Worm (Caenorhabditis elegans) whole organism, L4 larva: ENCODE data around the gene T01C1.4.

Experiments
- F49E8.2 ChIP-seq: sonication (generic microtip); optimal IDR thresholded peaks from 2 replicates; lab custom pipeline; 2016; ENCODE audit warnings: missing compliant biosample characterization, mild to moderate bottlenecking, missing genetic modification characterization, borderline replicate concordance
- ZK337.2 ChIP-seq: fragments of 200-800 bp; sonication (Bioruptor generic); IDR thresholded peaks from 2 replicates; pipeline ENCODE4 v1.3.6; 2022; ENCODE audit warnings: missing genetic modification reagents, missing genetic modification characterization, missing compliant biosample characterization
- aly-2 ChIP-seq: sonication (generic microtip); optimal IDR thresholded peaks from 2 replicates; lab custom pipeline; 2018; ENCODE audit warnings: missing biosample characterization, missing genetic modification characterization
- ama-1 ChIP-seq: fragments of 150-350 bp; optimal IDR thresholded peaks from 2 replicates; lab custom pipeline; 2014; ENCODE audit warnings: inconsistent platforms, mixed read lengths
- ceh-28 ChIP-seq: fragments of 150-350 bp; optimal IDR thresholded peaks from 2 replicates; lab custom pipeline; 2014; ENCODE audit warnings: missing biosample characterization, missing genetic modification reagents, missing genetic modification characterization
- ceh-32 ChIP-seq: sonication (generic microtip); optimal IDR thresholded peaks from 2 replicates; lab custom pipeline; 2016; ENCODE audit warnings: mild to moderate bottlenecking, missing genetic modification characterization, missing compliant biosample characterization; ENCODE audit not compliant: poor library complexity
- ctbp-1 ChIP-seq: fragments of 200-800 bp; sonication (Bioruptor generic); IDR thresholded peaks from 2 replicates; pipeline ENCODE4 v1.3.6; 2022; ENCODE audit warnings: missing genetic modification reagents, missing genetic modification characterization, missing compliant biosample characterization
- daf-16 ChIP-seq, 3 experiments: sonication (generic microtip); optimal IDR thresholded peaks; 2 replicates each; lab custom pipeline; 2016 to 2017; ENCODE audit warnings: missing genetic modification characterization in 3 of 3, missing genetic modification reagents in 3 of 3, mild to moderate bottlenecking in 2 of 3, missing compliant biosample characterization in 2 of 3, missing biosample characterization in 1 of 3, moderate library complexity in 1 of 3
- dmd-6 ChIP-seq: fragments of 200-800 bp; sonication (Bioruptor generic); IDR thresholded peaks from 2 replicates; pipeline ENCODE4 v1.3.6; 2022; ENCODE audit warnings: missing genetic modification reagents, missing genetic modification characterization, missing compliant biosample characterization
- dpl-1 ChIP-seq: fragments of 150-350 bp; optimal IDR thresholded peaks from 2 replicates; lab custom pipeline; 2014; ENCODE audit warnings: missing biosample characterization, missing genetic modification reagents, missing genetic modification characterization
- duxl-1 ChIP-seq: sonication (generic microtip); optimal IDR thresholded peaks from 2 replicates; lab custom pipeline; 2016; ENCODE audit warnings: mild to moderate bottlenecking, missing genetic modification characterization, moderate library complexity, missing compliant biosample characterization; ENCODE audit not compliant: poor library complexity
- dve-1 ChIP-seq: sonication (generic microtip); optimal IDR thresholded peaks from 2 replicates; lab custom pipeline; 2017; ENCODE audit warnings: antibody characterized with exemption, mild to moderate bottlenecking, missing genetic modification characterization, missing compliant biosample characterization; ENCODE audit not compliant: insufficient read depth
- hif-1 ChIP-seq, 2 experiments: sonication (generic microtip); optimal IDR thresholded peaks; 2 replicates each; lab custom pipeline; 2016 to 2017; ENCODE audit warnings: missing compliant biosample characterization in 2 of 2, missing genetic modification characterization in 2 of 2, missing genetic modification reagents in 2 of 2, missing genotype in 2 of 2, mild to moderate bottlenecking in 1 of 2
- hlh-11 ChIP-seq: fragments of 200-800 bp; sonication (Bioruptor generic); optimal IDR thresholded peaks from 2 replicates; lab custom pipeline; 2018; ENCODE audit warnings: mild to moderate bottlenecking, missing genetic modification characterization, missing compliant biosample characterization
- hlh-30 ChIP-seq: sonication (generic microtip); optimal IDR thresholded peaks from 2 replicates; lab custom pipeline; 2017; ENCODE audit warnings: antibody characterized with exemption, mild to moderate bottlenecking, missing genetic modification characterization, missing compliant biosample characterization; ENCODE audit not compliant: insufficient read depth
- hmg-1.1 ChIP-seq: fragments of 200-800 bp; sonication (Bioruptor generic); IDR thresholded peaks from 2 replicates; pipeline ENCODE4 v1.3.6; 2022; ENCODE audit warnings: missing genetic modification reagents, missing genetic modification characterization, missing compliant biosample characterization
- lin-1 ChIP-seq: fragments of 200-800 bp; sonication (Bioruptor generic); IDR thresholded peaks from 2 replicates; pipeline ENCODE4 v1.3.6; 2022; ENCODE audit warnings: missing genetic modification reagents, missing genetic modification characterization, missing compliant biosample characterization
- lin-38 ChIP-seq: fragments of 200-800 bp; sonication (Bioruptor generic); IDR thresholded peaks from 2 replicates; pipeline ENCODE4 v1.3.6; 2022; ENCODE audit warnings: missing genetic modification reagents, missing genetic modification characterization, missing compliant biosample characterization
- lsy-2 ChIP-seq, 2 experiments: fragments of 150-350 bp in 1 of 2; sonication (generic microtip) in 1 of 2; optimal IDR thresholded peaks; 2 replicates each; lab custom pipeline; 2014 to 2017; ENCODE audit warnings: missing biosample characterization in 2 of 2, missing genetic modification characterization in 2 of 2
- madf-9 ChIP-seq: fragments of 200-800 bp; sonication (Bioruptor generic); conservative IDR thresholded peaks from 2 replicates; pipeline ENCODE4 v1.3.6; 2022; ENCODE audit warnings: missing genetic modification reagents, missing genetic modification characterization, missing compliant biosample characterization
- mdl-1 ChIP-seq, 2 experiments: fragments of 150-350 bp in 1 of 2; sonication (generic microtip) in 1 of 2; optimal IDR thresholded peaks; 2 replicates each; lab custom pipeline; 2014 to 2017; ENCODE audit warnings: missing biosample characterization in 2 of 2, missing genetic modification characterization in 2 of 2
- mep-1 ChIP-seq: fragments of 150-350 bp; sonication (generic microtip); optimal IDR thresholded peaks from 3 replicates; lab custom pipeline; 2014; ENCODE audit warnings: missing biosample characterization, missing genetic modification characterization
- mes-2 ChIP-seq: sonication (generic microtip); optimal IDR thresholded peaks from 2 replicates; lab custom pipeline; 2016; ENCODE audit warnings: missing genotype, mild to moderate bottlenecking, missing genetic modification characterization, missing compliant biosample characterization; ENCODE audit not compliant: poor library complexity, severe bottlenecking
- mxl-2 ChIP-seq: fragments of 200-800 bp; sonication (Bioruptor generic); conservative IDR thresholded peaks from 2 replicates; pipeline ENCODE4 v1.3.6; 2022; ENCODE audit warnings: missing genetic modification reagents, missing genetic modification characterization, missing compliant biosample characterization
- mxl-3 ChIP-seq: fragments of 200-800 bp; sonication (Bioruptor generic); optimal IDR thresholded peaks from 2 replicates; lab custom pipeline; 2018; ENCODE audit warnings: mild to moderate bottlenecking, missing genetic modification characterization, missing compliant biosample characterization
- nhr-25 ChIP-seq: sonication (generic microtip); optimal IDR thresholded peaks from 2 replicates; lab custom pipeline; 2017; ENCODE audit warnings: missing genetic modification characterization, mild to moderate bottlenecking, missing compliant biosample characterization, antibody characterized with exemption, moderate library complexity, borderline replicate concordance; ENCODE audit not compliant: insufficient read depth
- nhr-28 ChIP-seq: fragments of 150-350 bp; optimal IDR thresholded peaks from 2 replicates; lab custom pipeline; 2014; ENCODE audit warnings: missing biosample characterization, missing genetic modification characterization
- nhr-48 ChIP-seq: sonication (generic microtip); optimal IDR thresholded peaks from 2 replicates; lab custom pipeline; 2016; ENCODE audit warnings: mild to moderate bottlenecking, missing genetic modification characterization, missing compliant biosample characterization
- nhr-6 ChIP-seq: fragments of 150-350 bp; optimal IDR thresholded peaks from 2 replicates; lab custom pipeline; 2014; ENCODE audit warnings: missing biosample characterization, missing genetic modification characterization
- nhr-76 ChIP-seq: fragments of 150-350 bp; optimal IDR thresholded peaks from 2 replicates; lab custom pipeline; 2014; ENCODE audit warnings: missing biosample characterization, missing genetic modification characterization
- nhr-77 ChIP-seq: fragments of 150-350 bp; optimal IDR thresholded peaks from 2 replicates; lab custom pipeline; 2014; ENCODE audit warnings: missing biosample characterization, missing genetic modification characterization
- pha-4 ChIP-seq, 2 experiments: fragments of 150-350 bp in 1 of 2; fragments of 200-800 bp in 1 of 2; sonication (Bioruptor generic) in 1 of 2; IDR thresholded peaks in 1 of 2; optimal IDR thresholded peaks in 1 of 2; 2 replicates each; pipeline versions ENCODE4 v1.3.6 to Lab custom; 2014 to 2022; ENCODE audit warnings: missing genetic modification characterization in 2 of 2, missing genetic modification reagents in 2 of 2, missing biosample characterization in 1 of 2, missing compliant biosample characterization in 1 of 2
- php-3 ChIP-seq: fragments of 200-800 bp; sonication (Bioruptor generic); IDR thresholded peaks from 2 replicates; pipeline ENCODE4 v1.3.6; 2022; ENCODE audit warnings: missing genetic modification reagents, missing genetic modification characterization, missing compliant biosample characterization
- pqm-1 ChIP-seq: sonication (generic microtip); optimal IDR thresholded peaks from 2 replicates; lab custom pipeline; 2017; ENCODE audit warnings: missing biosample characterization, missing genetic modification characterization
- rbr-2 ChIP-seq: sonication (generic microtip); optimal IDR thresholded peaks from 2 replicates; lab custom pipeline; 2016; ENCODE audit warnings: missing genotype, missing genetic modification characterization, missing compliant biosample characterization
- tag-97 ChIP-seq: fragments of 200-800 bp; sonication (Bioruptor generic); IDR thresholded peaks from 2 replicates; pipeline ENCODE4 v1.3.6; 2022; ENCODE audit warnings: missing genetic modification characterization, missing compliant biosample characterization
- zfp-3 ChIP-seq: fragments of 200-800 bp; sonication (Bioruptor generic); conservative IDR thresholded peaks from 2 replicates; pipeline ENCODE4 v1.3.6; 2022; ENCODE audit warnings: missing genetic modification reagents, missing genetic modification characterization, missing compliant biosample characterization

Gene T01C1.4

DNA sequence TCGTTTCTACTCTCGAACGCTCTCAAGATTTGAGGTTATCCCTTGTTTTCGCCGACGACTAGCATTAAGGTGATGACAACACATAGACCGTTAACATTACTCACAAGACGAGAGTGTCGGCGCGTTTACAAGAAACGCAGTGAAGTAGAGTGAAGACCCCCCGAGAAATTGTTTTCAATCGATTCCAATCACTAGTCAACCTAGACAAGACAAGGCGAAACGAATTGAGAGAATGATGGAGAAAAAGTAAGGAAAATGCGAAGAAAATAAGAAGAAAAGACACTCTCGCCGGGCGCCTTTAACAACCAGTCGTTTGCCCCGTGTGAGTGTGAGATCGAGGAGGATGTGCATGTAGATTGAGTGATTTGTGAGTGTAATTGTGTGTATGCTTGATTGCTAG, 32.4 kb downstream of the T01C1.4 start (continued):
- TF ChIP-seq zfp-3 (no peak), php-3 (no peak), ama-1 (lab: Kevin White, UChicago) (peak; percentile 46), ceh-32 (tag; lab: Kevin White, UChicago) (no peak), lin-38 (no peak), mes-2 (tag; lab: Kevin White, UChicago) (peak; percentile 40), duxl-1 (no peak), aly-2 (tag; lab: Kevin White, UChicago) (no peak), hlh-11 (tag; lab: Kevin White, UChicago) (peak; percentile 84), nhr-25 (tag; lab: Kevin White, UChicago) (no peak), ctbp-1 (no peak), F49E8.2 (no peak), lin-1 (GFP tag; lab: Robert Waterston, UW) (no peak), madf-9 (GFP tag; lab: Robert Waterston, UW) (no peak), mxl-2 (GFP tag; lab: Robert Waterston, UW) (no peak)

DNA sequence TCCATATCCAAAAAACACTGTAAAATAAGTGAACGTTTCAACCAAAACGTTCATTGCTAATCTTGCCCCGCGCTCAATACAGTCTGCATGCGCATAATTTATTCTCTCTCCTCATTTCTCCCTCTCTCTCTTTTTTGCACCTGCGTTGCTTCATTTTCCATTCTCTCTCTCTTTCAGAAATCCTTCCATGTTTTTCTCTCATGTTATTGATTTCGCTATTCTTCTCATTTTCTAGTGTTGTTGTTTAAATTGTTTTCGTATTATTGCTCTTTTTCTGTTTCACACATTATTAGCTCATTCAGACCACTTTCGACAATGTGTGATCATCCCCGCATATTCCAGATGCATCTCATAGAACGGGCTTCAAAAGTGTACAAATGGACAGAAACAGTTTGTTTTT, 35.2 kb downstream of the T01C1.4 start, which contains the start of gene phf-31:
phf-31 (plus strand) TSS at position 301 of the 400 bp plus-strand sequence.
- no peak for TF ChIP-seq nhr-76 (tag; lab: Kevin White, UChicago)

ce11 chrX:10679193-10679592, 37.7 kb downstream of the T01C1.4 start:
- TF ChIP-seq ceh-28 (tag; lab: Kevin White, UChicago) (no peak), mxl-3 (GFP tag; lab: Kevin White, UChicago) (peak; percentile 73), nhr-6 (peak; percentile 28), hif-1 (tag; optimal IDR thresholded peaks at IDR 0.05; lab: Kevin White, UChicago) (peak in 1 of 2 experiments; percentile 56), aly-2 (tag; lab: Kevin White, UChicago) (no peak), pha-4 (GFP tag; IDR thresholded peaks at IDR 0.05; lab: Robert Waterston, UW) (no peak), pha-4 (tag; optimal IDR thresholded peaks at IDR 0.05; lab: Kevin White, UChicago) (peak; percentile 33), nhr-77 (tag; lab: Kevin White, UChicago) (peak; percentile 64), hlh-11 (tag; lab: Kevin White, UChicago) (peak; percentile 87), ZK337.2 (GFP tag; lab: Robert Waterston, UW) (no peak), rbr-2 (tag; lab: Kevin White, UChicago) (peak; percentile 1), hlh-30 (tag; lab: Kevin White, UChicago) (peak; percentile 94), daf-16 (GFP tag; optimal IDR thresholded peaks at IDR 0.05; lab: Kevin White, UChicago) (no peak), daf-16 (tag; optimal IDR thresholded peaks at IDR 0.05; lab: Kevin White, UChicago) (peak; percentile 76), nhr-48 (no peak), mes-2 (tag; lab: Kevin White, UChicago) (peak; percentile 56), dve-1 (tag; lab: Kevin White, UChicago) (peak; percentile 50), tag-97 (GFP tag; lab: Robert Waterston, UW) (no peak), pqm-1 (peak; percentile 47), dmd-6 (GFP tag; lab: Robert Waterston, UW) (peak; percentile 73), mep-1 (tag; lab: Kevin White, UChicago) (peak; percentile 66), lsy-2 (tag; optimal IDR thresholded peaks at IDR 0.05; lab: Kevin White, UChicago) (peak in 1 of 2 experiments; percentile 39), dpl-1 (GFP tag; lab: Kevin White, UChicago) (peak; percentile 38), mdl-1 (tag; optimal IDR thresholded peaks at IDR 0.05; lab: Kevin White, UChicago) (peak in 1 of 2 experiments; percentile 25), hmg-1.1 (GFP tag; lab: Robert Waterston, UW) (0 out of 2 replicates have a peak, but pooled peaks have one; percentile 42), nhr-28 (tag; lab: Kevin White, UChicago) (peak; percentile 90)
- TF ChIP-seq, all 104 proteins: peak for 19
